Worm (Caenorhabditis elegans) whole organism, early embryonic: ENCODE results near the gene sars-1.

Experiments
- ama-1 ChIP-seq: fragments of 150-350 bp; optimal IDR thresholded peaks from 2 replicates; lab custom pipeline; 2014
- ceh-13 ChIP-seq: fragments of 200-800 bp; sonication (Bioruptor generic); optimal IDR thresholded peaks from 2 replicates; lab custom pipeline; 2018; ENCODE audit warnings: mild to moderate bottlenecking, missing genetic modification characterization, missing compliant biosample characterization
- ceh-36 ChIP-seq: sonication (generic microtip); optimal IDR thresholded peaks from 2 replicates; lab custom pipeline; 2016; ENCODE audit warnings: missing genetic modification characterization, inconsistent platforms, missing compliant biosample characterization
- flt-1 ChIP-seq: fragments of 200-800 bp; sonication (Bioruptor generic); IDR thresholded peaks from 2 replicates; pipeline ENCODE4 v1.3.6; 2022; ENCODE audit warnings: missing genetic modification characterization, missing compliant biosample characterization
- pes-1 ChIP-seq: fragments of 200-800 bp; sonication (Bioruptor generic); IDR thresholded peaks from 2 replicates; pipeline ENCODE4 v1.3.6; 2022; ENCODE audit warnings: missing genetic modification reagents, missing genetic modification characterization, missing compliant biosample characterization
- tbx-37 ChIP-seq: fragments of 200-800 bp; sonication (Bioruptor generic); conservative IDR thresholded peaks from 2 replicates; pipeline ENCODE4 v1.3.6; 2022; ENCODE audit warnings: missing genetic modification reagents, missing genetic modification characterization, missing compliant biosample characterization

- TF ChIP-seq pes-1 (GFP tag; lab: Robert Waterston, UW) (no peak), flt-1 (GFP tag; lab: Robert Waterston, UW) (no peak), ceh-13 (GFP tag; lab: Kevin White, UChicago) (no peak), ama-1 (lab: Kevin White, UChicago) (no peak), ceh-36 (tag; lab: Kevin White, UChicago) (no peak), tbx-37 (GFP tag; lab: Robert Waterston, UW) (no peak)
These were observed 4.9 kb upstream of the sars-1 start, which contains the start of gene pyp-1 for ce11 chrIV:9998487-9999218.
